Fruit fly (Drosophila melanogaster): Measurements from ENCODE around the gene CG5466.

CG5466 gene

dm6 chr3R:20585566-20585965, 32.1 kb upstream of the CG5466 start, which contains the start of gene CG16953:
Gene CG16953, minus strand, starts transcription at chr3R:20585833.
- TF ChIP-seq CG14711 (tag; optimal IDR thresholded peaks at IDR 0.05) = peak; percentile 15
- no peak for TF ChIP-seq Hr96 (GFP tag; optimal IDR thresholded peaks at IDR 0.05)
- peak; percentile 20 for TF ChIP-seq CG33017 (tag; optimal IDR thresholded peaks at IDR 0.05)
- peak; percentile 19 for TF ChIP-seq Mnt (GFP tag; optimal IDR thresholded peaks at IDR 0.05)
- peak; percentile 67 for TF ChIP-seq bab1 (GFP tag; optimal IDR thresholded peaks at IDR 0.05)
- peak; percentile 59 for TF ChIP-seq cic (GFP tag; optimal IDR thresholded peaks at IDR 0.05)

dm6 chr3R:20586409-20586808, 31.3 kb upstream of the CG5466 start:
- TF ChIP-seq tj (GFP tag; optimal IDR thresholded peaks at IDR 0.05) (no peak), Clk (GFP tag; optimal IDR thresholded peaks at IDR 0.05) (no peak), CG7045 (GFP tag; optimal IDR thresholded peaks at IDR 0.05) (no peak), CG5204 (GFP tag; optimal IDR thresholded peaks at IDR 0.05) (no peak)

- TF ChIP-seq cnc (optimal IDR thresholded peaks at IDR 0.05) (no peak), pad (GFP tag; optimal IDR thresholded peaks at IDR 0.05) (peak; percentile 55), ovo (GFP tag; optimal IDR thresholded peaks at IDR 0.05) (peak; percentile 38), tj (GFP tag; optimal IDR thresholded peaks at IDR 0.05) (peak; percentile 57), Mnt (GFP tag; optimal IDR thresholded peaks at IDR 0.05) (peak; percentile 45), CG1620 (GFP tag; optimal IDR thresholded peaks at IDR 0.05) (peak; percentile 54), CG33017 (tag; optimal IDR thresholded peaks at IDR 0.05) (peak; percentile 73), CG5204 (GFP tag; optimal IDR thresholded peaks at IDR 0.05) (no peak), Crg-1 (GFP tag; optimal IDR thresholded peaks at IDR 0.05) (peak; percentile 8), CG11617 (GFP tag; optimal IDR thresholded peaks at IDR 0.05) (peak; percentile 77), CG12768 (GFP tag; optimal IDR thresholded peaks at IDR 0.05) (peak; percentile 74), Hr96 (GFP tag; optimal IDR thresholded peaks at IDR 0.05) (no peak), bab1 (GFP tag; optimal IDR thresholded peaks at IDR 0.05) (peak; percentile 78), CG14711 (tag; optimal IDR thresholded peaks at IDR 0.05) (peak; percentile 77), Clk (GFP tag; optimal IDR thresholded peaks at IDR 0.05) (peak; percentile 75), cic (GFP tag; optimal IDR thresholded peaks at IDR 0.05) (peak; percentile 33), CG7101 (tag; optimal IDR thresholded peaks at IDR 0.05) (peak; percentile 77), toe (GFP tag; optimal IDR thresholded peaks at IDR 0.05) (no peak), CG7045 (GFP tag; optimal IDR thresholded peaks at IDR 0.05) (peak; percentile 74)
Observed at dm6 chr3R:20587630-20588479, 29.8 kb upstream of the CG5466 start, which contains the start of gene Septin2. Gene Septin2, minus strand, starts transcription at chr3R:20588356.

- TF ChIP-seq CG14711 (tag; optimal IDR thresholded peaks at IDR 0.05) (peak; percentile 38), CG7045 (GFP tag; optimal IDR thresholded peaks at IDR 0.05) (peak; percentile 42), Hr96 (GFP tag; optimal IDR thresholded peaks at IDR 0.05) (no peak), tj (GFP tag; optimal IDR thresholded peaks at IDR 0.05) (no peak), cnc (optimal IDR thresholded peaks at IDR 0.05) (no peak), ovo (GFP tag; optimal IDR thresholded peaks at IDR 0.05) (no peak), CG11617 (GFP tag; optimal IDR thresholded peaks at IDR 0.05) (peak; percentile 51), CG5204 (GFP tag; optimal IDR thresholded peaks at IDR 0.05) (no peak), pad (GFP tag; optimal IDR thresholded peaks at IDR 0.05) (peak; percentile 21), bab1 (GFP tag; optimal IDR thresholded peaks at IDR 0.05) (peak; percentile 44), kay (GFP tag; ENCODE audit: borderline replicate concordance) (no peak), Crg-1 (GFP tag; optimal IDR thresholded peaks at IDR 0.05) (peak; percentile 19), cic (GFP tag; optimal IDR thresholded peaks at IDR 0.05) (no peak), CG1620 (GFP tag; optimal IDR thresholded peaks at IDR 0.05) (peak; percentile 35), Mnt (GFP tag; optimal IDR thresholded peaks at IDR 0.05) (peak; percentile 40), toe (GFP tag; optimal IDR thresholded peaks at IDR 0.05) (no peak), CG12768 (GFP tag; optimal IDR thresholded peaks at IDR 0.05) (peak; percentile 22), CG33017 (tag; optimal IDR thresholded peaks at IDR 0.05) (peak; percentile 1), Clk (GFP tag; optimal IDR thresholded peaks at IDR 0.05) (peak; percentile 23), CG7101 (tag; optimal IDR thresholded peaks at IDR 0.05) (peak; percentile 36)
Observed at dm6 chr3R:20588480-20588785, 29.2 kb upstream of the CG5466 start, which contains the start of gene Srp72. Gene Srp72, plus strand, starts transcription at chr3R:20588711.

dm6 chr3R:20592517-20593462, 24.9 kb upstream of the CG5466 start, which contains the start of the genes Pus1 and bon:
Gene Pus1, minus strand, starts transcription at chr3R:20592671.
Gene bon, plus strand, starts transcription at chr3R:20593139.
- TF ChIP-seq Hr96 (GFP tag; optimal IDR thresholded peaks at IDR 0.05) = no peak
- no peak for TF ChIP-seq ovo (GFP tag; optimal IDR thresholded peaks at IDR 0.05)
- no peak for TF ChIP-seq CG5204 (GFP tag; optimal IDR thresholded peaks at IDR 0.05)
- TF ChIP-seq cic (GFP tag; optimal IDR thresholded peaks at IDR 0.05) = no peak
- peak; percentile 18 for TF ChIP-seq bab1 (GFP tag; optimal IDR thresholded peaks at IDR 0.05)
- no peak for TF ChIP-seq tj (GFP tag; optimal IDR thresholded peaks at IDR 0.05)
- TF ChIP-seq Mnt (GFP tag; optimal IDR thresholded peaks at IDR 0.05) = peak; percentile 80
- TF ChIP-seq Crg-1 (GFP tag; optimal IDR thresholded peaks at IDR 0.05) = no peak
- TF ChIP-seq CG11617 (GFP tag; optimal IDR thresholded peaks at IDR 0.05) = peak; percentile 38
- peak; percentile 4 for TF ChIP-seq CG7101 (tag; optimal IDR thresholded peaks at IDR 0.05)
- TF ChIP-seq CG33017 (tag; optimal IDR thresholded peaks at IDR 0.05) = no peak
- peak; percentile 41 for TF ChIP-seq CG1620 (GFP tag; optimal IDR thresholded peaks at IDR 0.05)
- TF ChIP-seq CG14711 (tag; optimal IDR thresholded peaks at IDR 0.05) = no peak
- no peak for TF ChIP-seq cnc (optimal IDR thresholded peaks at IDR 0.05)
- no peak for TF ChIP-seq CG12768 (GFP tag; optimal IDR thresholded peaks at IDR 0.05)
- TF ChIP-seq Clk (GFP tag; optimal IDR thresholded peaks at IDR 0.05) = no peak
- TF ChIP-seq pad (GFP tag; optimal IDR thresholded peaks at IDR 0.05) = no peak
